Worm (Caenorhabditis elegans) whole organism, L1 larva: ENCODE results near the gene T04C12.1.

Source experiments
- C04F5.9 ChIP-seq: sonication (generic microtip); optimal IDR thresholded peaks from 2 replicates; lab custom pipeline; 2016; ENCODE audit warnings: missing genetic modification characterization, missing compliant biosample characterization
- Y116A8C.19 ChIP-seq: sonication (generic microtip); optimal IDR thresholded peaks from 2 replicates; lab custom pipeline; 2016; ENCODE audit warnings: missing compliant biosample characterization, missing genetic modification characterization, borderline replicate concordance
- aly-2 ChIP-seq: fragments of 150-350 bp; optimal IDR thresholded peaks from 2 replicates; lab custom pipeline; 2014; ENCODE audit warnings: missing biosample characterization, missing genetic modification characterization
- blmp-1 ChIP-seq: fragments of 150-350 bp; optimal IDR thresholded peaks from 2 replicates; lab custom pipeline; 2014; ENCODE audit warnings: missing biosample characterization, missing genetic modification characterization
- ceh-8 ChIP-seq: fragments of 200-800 bp; sonication (Bioruptor generic); optimal IDR thresholded peaks from 2 replicates; lab custom pipeline; 2018; ENCODE audit warnings: mild to moderate bottlenecking, missing genetic modification characterization, moderate library complexity, missing compliant biosample characterization
- ceh-82 ChIP-seq, 3 experiments: fragments of 150-350 bp in 1 of 3; sonication (generic microtip) in 2 of 3; optimal IDR thresholded peaks; 2 replicates each; lab custom pipeline; 2014 to 2017; ENCODE audit warnings: missing biosample characterization in 3 of 3, missing genetic modification characterization in 3 of 3
- ceh-88 ChIP-seq: fragments of 200-800 bp; sonication (Bioruptor generic); IDR thresholded peaks from 2 replicates; pipeline ENCODE4 v1.3.6; 2022; ENCODE audit warnings: missing genetic modification characterization, missing compliant biosample characterization
- ceh-90 ChIP-seq: sonication (generic microtip); optimal IDR thresholded peaks from 2 replicates; lab custom pipeline; 2016; ENCODE audit warnings: missing genetic modification characterization, missing compliant biosample characterization
- ces-1 ChIP-seq: fragments of 150-350 bp; optimal IDR thresholded peaks from 2 replicates; lab custom pipeline; 2014; ENCODE audit warnings: missing biosample characterization, missing genetic modification reagents, missing genetic modification characterization
- efl-1 ChIP-seq, 4 experiments: fragments of 150-350 bp; optimal IDR thresholded peaks in 3 of 4; peaks in 1 of 4; 1 replicate in 1 of 4; 2 replicates in 3 of 4; lab custom pipeline; 2014; ENCODE audit warnings: missing biosample characterization in 2 of 4, missing genetic modification characterization in 2 of 4, missing genetic modification reagents in 2 of 4
- efl-3 ChIP-seq: fragments of 200-800 bp; sonication (Bioruptor generic); optimal IDR thresholded peaks from 2 replicates; lab custom pipeline; 2018; ENCODE audit warnings: mild to moderate bottlenecking, missing genetic modification characterization, missing compliant biosample characterization
- egl-13 ChIP-seq: sonication (generic microtip); optimal IDR thresholded peaks from 2 replicates; lab custom pipeline; 2016; ENCODE audit warnings: missing genotype, missing genetic modification reagents, missing genetic modification characterization, missing compliant biosample characterization
- egl-27 ChIP-seq, 2 experiments: fragments of 150-350 bp in 1 of 2; sonication (generic microtip); optimal IDR thresholded peaks; 3 replicates each; lab custom pipeline; 2017 to 2018; ENCODE audit warnings: missing biosample characterization in 2 of 2, missing genetic modification characterization in 2 of 2, missing genetic modification reagents in 2 of 2
- ets-5 ChIP-seq: fragments of 200-800 bp; sonication (Bioruptor generic); IDR thresholded peaks from 2 replicates; pipeline ENCODE4 v1.3.6; 2022; ENCODE audit warnings: missing genetic modification characterization, missing compliant biosample characterization
- fkh-10 ChIP-seq: sonication (generic microtip); optimal IDR thresholded peaks from 2 replicates; lab custom pipeline; 2017; ENCODE audit warnings: missing biosample characterization, missing genetic modification reagents, missing genetic modification characterization
- fkh-4 ChIP-seq: sonication (generic microtip); optimal IDR thresholded peaks from 2 replicates; lab custom pipeline; 2016; ENCODE audit warnings: missing compliant biosample characterization, missing genetic modification characterization, borderline replicate concordance
- fkh-8 ChIP-seq: sonication (generic microtip); optimal IDR thresholded peaks from 2 replicates; lab custom pipeline; 2016; ENCODE audit warnings: mild to moderate bottlenecking, missing genetic modification characterization, missing compliant biosample characterization
- fos-1 ChIP-seq: fragments of 150-350 bp; optimal IDR thresholded peaks from 2 replicates; lab custom pipeline; 2014; ENCODE audit warnings: missing biosample characterization, missing genetic modification characterization
- grh-1 ChIP-seq: fragments of 200-800 bp; sonication (Bioruptor generic); IDR thresholded peaks from 2 replicates; pipeline ENCODE4 v1.3.6; 2022; ENCODE audit warnings: missing genetic modification reagents, missing genetic modification characterization, missing compliant biosample characterization
- hlh-4 ChIP-seq: sonication (generic microtip); optimal IDR thresholded peaks from 2 replicates; lab custom pipeline; 2016; ENCODE audit warnings: mild to moderate bottlenecking, missing genetic modification characterization, missing compliant biosample characterization
- isw-1 ChIP-seq: fragments of 200-800 bp; sonication (Bioruptor generic); IDR thresholded peaks from 2 replicates; pipeline ENCODE4 v1.3.6; 2022; ENCODE audit warnings: missing genetic modification characterization, missing compliant biosample characterization
- lin-13 ChIP-seq: fragments of 150-350 bp; optimal IDR thresholded peaks from 2 replicates; lab custom pipeline; 2014; ENCODE audit warnings: missing biosample characterization, missing genetic modification reagents, missing genetic modification characterization
- lin-14 ChIP-seq: fragments of 200-800 bp; sonication (Bioruptor generic); optimal IDR thresholded peaks from 2 replicates; lab custom pipeline; 2018; ENCODE audit warnings: mild to moderate bottlenecking, missing genetic modification characterization, moderate library complexity, missing compliant biosample characterization
- lin-39 ChIP-seq: fragments of 150-350 bp; optimal IDR thresholded peaks from 2 replicates; lab custom pipeline; 2014; ENCODE audit warnings: missing biosample characterization, missing genetic modification reagents, missing genetic modification characterization
- lir-3 ChIP-seq: sonication (generic microtip); optimal IDR thresholded peaks from 2 replicates; lab custom pipeline; 2016; ENCODE audit warnings: mild to moderate bottlenecking, missing genetic modification characterization, moderate library complexity, missing compliant biosample characterization; ENCODE audit not compliant: poor library complexity
- lsy-2 ChIP-seq, 2 experiments: fragments of 150-350 bp; optimal IDR thresholded peaks; 2 replicates each; lab custom pipeline; 2014; ENCODE audit warnings: missing biosample characterization in 2 of 2, missing genetic modification characterization in 2 of 2
- mab-9 ChIP-seq: fragments of 200-800 bp; sonication (Bioruptor generic); IDR thresholded peaks from 2 replicates; pipeline ENCODE4 v1.3.6; 2022; ENCODE audit warnings: missing genetic modification reagents, missing genetic modification characterization, missing compliant biosample characterization
- mef-2 ChIP-seq: fragments of 150-350 bp; optimal IDR thresholded peaks from 2 replicates; lab custom pipeline; 2014; ENCODE audit warnings: missing biosample characterization, missing genetic modification characterization
- mep-1 ChIP-seq: fragments of 150-350 bp; optimal IDR thresholded peaks from 2 replicates; lab custom pipeline; 2014; ENCODE audit warnings: missing biosample characterization, missing genetic modification characterization
- nhr-19 ChIP-seq: fragments of 200-800 bp; sonication (Bioruptor generic); conservative IDR thresholded peaks from 2 replicates; pipeline ENCODE4 v1.3.6; 2022; ENCODE audit warnings: missing genetic modification characterization, missing compliant biosample characterization
- nhr-237 ChIP-seq: fragments of 150-350 bp; optimal IDR thresholded peaks from 2 replicates; lab custom pipeline; 2014; ENCODE audit warnings: missing biosample characterization, missing genetic modification characterization
- nhr-28 ChIP-seq: fragments of 150-350 bp; optimal IDR thresholded peaks from 2 replicates; lab custom pipeline; 2014; ENCODE audit warnings: missing biosample characterization, missing genetic modification characterization
- nhr-47 ChIP-seq: sonication (generic microtip); optimal IDR thresholded peaks from 2 replicates; lab custom pipeline; 2016; ENCODE audit warnings: mild to moderate bottlenecking, missing genetic modification characterization, moderate library complexity, missing compliant biosample characterization
- nhr-71 ChIP-seq: sonication (generic microtip); optimal IDR thresholded peaks from 2 replicates; lab custom pipeline; 2016; ENCODE audit warnings: mild to moderate bottlenecking, missing genetic modification characterization, moderate library complexity, missing compliant biosample characterization
- nhr-76 ChIP-seq: sonication (generic microtip); optimal IDR thresholded peaks from 2 replicates; lab custom pipeline; 2017; ENCODE audit warnings: missing biosample characterization, missing genetic modification characterization
- nhr-85 ChIP-seq: sonication (generic microtip); peaks from one replicate; lab custom pipeline; 2016; ENCODE audit warnings: missing genetic modification characterization, inconsistent platforms, missing compliant biosample characterization
- nhr-90 ChIP-seq: sonication (generic microtip); optimal IDR thresholded peaks from 2 replicates; lab custom pipeline; 2016; ENCODE audit warnings: mild to moderate bottlenecking, missing genetic modification characterization, missing compliant biosample characterization; ENCODE audit not compliant: poor library complexity
- pag-3 ChIP-seq: sonication (generic microtip); optimal IDR thresholded peaks from 2 replicates; lab custom pipeline; 2017; ENCODE audit warnings: missing genetic modification characterization, mild to moderate bottlenecking, missing compliant biosample characterization, antibody characterized with exemption, borderline replicate concordance; ENCODE audit not compliant: insufficient read depth
- pax-3 ChIP-seq: fragments of 200-800 bp; sonication (Bioruptor generic); optimal IDR thresholded peaks from 2 replicates; lab custom pipeline; 2018; ENCODE audit warnings: mild to moderate bottlenecking, missing genetic modification characterization, moderate library complexity, missing compliant biosample characterization
- rnt-1 ChIP-seq: sonication (generic microtip); optimal IDR thresholded peaks from 2 replicates; lab custom pipeline; 2016; ENCODE audit warnings: mild to moderate bottlenecking, missing genetic modification characterization, moderate library complexity, missing compliant biosample characterization
- snpc-4 ChIP-seq: fragments of 150-350 bp; optimal IDR thresholded peaks from 2 replicates; lab custom pipeline; 2014; ENCODE audit warnings: missing biosample characterization, missing genetic modification characterization
- sptf-1 ChIP-seq: fragments of 150-350 bp; optimal IDR thresholded peaks from 2 replicates; lab custom pipeline; 2014; ENCODE audit warnings: missing biosample characterization, missing genetic modification characterization
- sup-37 ChIP-seq: fragments of 200-800 bp; sonication (Bioruptor generic); optimal IDR thresholded peaks from 2 replicates; lab custom pipeline; 2018; ENCODE audit warnings: mild to moderate bottlenecking, missing genetic modification characterization, missing compliant biosample characterization
- tbx-2 ChIP-seq: sonication (generic microtip); optimal IDR thresholded peaks from 2 replicates; lab custom pipeline; 2016; ENCODE audit warnings: missing genetic modification characterization, missing compliant biosample characterization
- tlp-1 ChIP-seq: fragments of 150-350 bp; optimal IDR thresholded peaks from 2 replicates; lab custom pipeline; 2014; ENCODE audit warnings: missing biosample characterization, missing genetic modification characterization
- unc-30 ChIP-seq: sonication (generic microtip); optimal IDR thresholded peaks from 2 replicates; lab custom pipeline; 2017; ENCODE audit warnings: missing biosample characterization, missing genetic modification characterization
- unc-62 ChIP-seq: fragments of 150-350 bp; optimal IDR thresholded peaks from 2 replicates; lab custom pipeline; 2014; ENCODE audit warnings: missing biosample characterization, missing genetic modification reagents, missing genetic modification characterization
- unc-86 ChIP-seq: sonication (generic microtip); optimal IDR thresholded peaks from 2 replicates; lab custom pipeline; 2016; ENCODE audit warnings: missing genetic modification characterization, missing compliant biosample characterization
- unc-98 ChIP-seq: fragments of 200-800 bp; sonication (Bioruptor generic); IDR thresholded peaks from 2 replicates; pipeline ENCODE4 v1.3.6; 2022; ENCODE audit warnings: missing genetic modification characterization, missing compliant biosample characterization
- ztf-4 ChIP-seq: fragments of 150-350 bp; optimal IDR thresholded peaks from 2 replicates; lab custom pipeline; 2014; ENCODE audit warnings: missing biosample characterization, missing genetic modification characterization

Gene T04C12.1

DNA sequence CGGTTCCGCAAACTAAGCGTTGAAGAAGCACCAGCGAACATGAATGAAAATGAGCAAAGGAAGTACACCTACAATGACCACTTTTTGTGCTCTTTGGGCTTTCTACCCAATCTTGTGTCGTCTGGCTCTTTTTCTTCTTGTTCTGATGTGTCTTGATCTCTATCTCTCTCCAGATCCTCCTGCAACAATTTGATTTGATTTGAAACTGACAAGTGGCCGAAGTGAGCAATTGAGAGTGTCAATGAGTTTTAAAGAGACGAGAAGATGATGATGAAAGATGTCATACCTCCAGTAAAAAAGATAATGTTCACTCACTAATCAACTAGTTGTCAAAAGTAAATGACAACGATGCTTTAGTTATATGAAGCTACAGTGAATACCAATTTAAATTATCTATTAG lies 24.3 kb downstream of the T04C12.1 start, which contains the start of gene pptr-2:
pptr-2 (minus strand) TSS at position 184 of the 400 bp plus-strand sequence.
- TF ChIP-seq ceh-90 (tag; lab: Kevin White, UChicago) (no peak), aly-2 (tag; lab: Kevin White, UChicago) (no peak), nhr-71 (peak; percentile 64), ceh-8 (GFP tag; lab: Kevin White, UChicago) (no peak), lin-14 (GFP tag; lab: Kevin White, UChicago) (peak; percentile 70), mab-9 (no peak), isw-1 (GFP tag; lab: Robert Waterston, UW) (no peak), lir-3 (no peak), pax-3 (no peak), fkh-10 (no peak), ceh-82 (tag; optimal IDR thresholded peaks at IDR 0.05; lab: Kevin White, UChicago) (no peak), fkh-4 (tag; lab: Kevin White, UChicago) (no peak), unc-86 (tag; lab: Kevin White, UChicago) (no peak), rnt-1 (tag; lab: Kevin White, UChicago) (peak; percentile 60), snpc-4 (no peak), lsy-2 (tag; optimal IDR thresholded peaks at IDR 0.05; lab: Kevin White, UChicago) (peak in 1 of 2 experiments; percentile 1), egl-13 (tag; lab: Kevin White, UChicago) (no peak), C04F5.9 (tag; lab: Kevin White, UChicago) (no peak)

DNA sequence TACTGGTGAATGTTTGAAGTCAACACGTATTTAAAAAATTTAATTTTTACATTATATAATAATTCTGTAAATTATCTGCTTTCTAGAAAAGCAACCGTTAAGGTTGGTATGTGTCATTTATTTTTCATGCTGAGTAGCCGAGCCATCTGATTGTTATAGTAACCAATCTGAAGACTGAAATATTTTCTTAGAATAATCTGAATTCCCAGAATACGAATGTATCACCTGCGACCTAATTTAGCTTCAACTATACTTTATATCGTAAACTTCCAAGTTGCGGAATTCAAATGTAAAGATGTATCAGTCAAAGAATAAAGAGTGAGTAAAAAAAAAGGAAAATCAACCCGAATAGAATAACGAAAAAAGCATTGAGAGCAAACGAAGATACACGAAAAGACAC lies 25.8 kb downstream of the T04C12.1 start:
- TF ChIP-seq unc-98 (GFP tag; lab: Robert Waterston, UW) (no peak), lin-39 (tag; lab: Kevin White, UChicago) (no peak), lin-13 (GFP tag; lab: Kevin White, UChicago) (no peak), nhr-28 (no peak), hlh-4 (tag; lab: Kevin White, UChicago) (peak; percentile 94), nhr-47 (peak; percentile 34), efl-1 (optimal IDR thresholded peaks at IDR 0.05; lab: Kevin White, UChicago) (no peak), efl-1 (GFP tag; optimal IDR thresholded peaks at IDR 0.05 in 1 of 2; lab: Kevin White, UChicago) (no peak), ztf-4 (tag; lab: Kevin White, UChicago) (no peak), grh-1 (GFP tag; lab: Robert Waterston, UW) (no peak), nhr-90 (no peak), fkh-10 (peak; percentile 2), fos-1 (no peak), blmp-1 (tag; lab: Kevin White, UChicago) (no peak), unc-30 (tag; lab: Kevin White, UChicago) (no peak), unc-62 (GFP tag; lab: Kevin White, UChicago) (no peak), ceh-82 (tag; optimal IDR thresholded peaks at IDR 0.05; lab: Kevin White, UChicago) (no peak), nhr-71 (peak; percentile 42), nhr-85 (tag; lab: Kevin White, UChicago) (no peak), egl-27 (tag; optimal IDR thresholded peaks at IDR 0.05; lab: Kevin White, UChicago) (no peak), mep-1 (tag; lab: Kevin White, UChicago) (no peak), mab-9 (no peak), fkh-4 (tag; lab: Kevin White, UChicago) (no peak), nhr-76 (no peak), pag-3 (tag; lab: Kevin White, UChicago) (no peak), ets-5 (GFP tag; lab: Robert Waterston, UW) (no peak), tbx-2 (no peak), lsy-2 (tag; optimal IDR thresholded peaks at IDR 0.05; lab: Kevin White, UChicago) (no peak), mef-2 (tag; lab: Kevin White, UChicago) (no peak), fkh-8 (peak; percentile 47), ces-1 (no peak), Y116A8C.19 (no peak), nhr-19 (GFP tag; lab: Robert Waterston, UW) (no peak), lir-3 (no peak), tlp-1 (tag; lab: Kevin White, UChicago) (no peak), sup-37 (GFP tag; lab: Kevin White, UChicago) (no peak), C04F5.9 (tag; lab: Kevin White, UChicago) (no peak), ceh-88 (no peak), efl-3 (GFP tag; lab: Kevin White, UChicago) (no peak), snpc-4 (no peak), sptf-1 (tag; lab: Kevin White, UChicago) (no peak), nhr-237 (no peak), egl-13 (tag; lab: Kevin White, UChicago) (no peak)
